Worm (Caenorhabditis elegans) whole organism, midembryonic: ENCODE measurements around the gene Y69H2.15.

Source experiments
- T22C8.4 ChIP-seq: fragments of 200-800 bp; sonication (Bioruptor generic); IDR thresholded peaks from 2 replicates; pipeline ENCODE4 v1.3.6; 2022; ENCODE audit warnings: missing genetic modification characterization, missing compliant biosample characterization
- cog-1 ChIP-seq: sonication (generic microtip); optimal IDR thresholded peaks from 2 replicates; lab custom pipeline; 2016; ENCODE audit warnings: missing genetic modification characterization, missing compliant biosample characterization
- flt-1 ChIP-seq: fragments of 200-800 bp; sonication (Bioruptor generic); IDR thresholded peaks from 2 replicates; pipeline ENCODE4 v1.3.6; 2022; ENCODE audit warnings: missing genetic modification characterization, missing compliant biosample characterization
- klf-2 ChIP-seq: fragments of 200-800 bp; sonication (Bioruptor generic); conservative IDR thresholded peaks from 2 replicates; pipeline ENCODE4 v1.3.6; 2022; ENCODE audit warnings: missing genetic modification reagents, missing genetic modification characterization, missing compliant biosample characterization
- med-1 ChIP-seq: sonication (generic microtip); optimal IDR thresholded peaks from 2 replicates; lab custom pipeline; 2017; ENCODE audit warnings: missing genetic modification characterization, mild to moderate bottlenecking, missing compliant biosample characterization, antibody characterized with exemption, missing genetic modification reagents; ENCODE audit not compliant: insufficient read depth
- ref-1 ChIP-seq: fragments of 200-800 bp; sonication (Bioruptor generic); conservative IDR thresholded peaks from 2 replicates; pipeline ENCODE4 v1.3.6; 2022; ENCODE audit warnings: missing genetic modification reagents, missing genetic modification characterization, missing compliant biosample characterization
- tab-1 ChIP-seq: fragments of 200-800 bp; sonication (Bioruptor generic); IDR thresholded peaks from 2 replicates; pipeline ENCODE4 v1.3.6; 2022; ENCODE audit warnings: missing genetic modification characterization, missing compliant biosample characterization
- ztf-23 ChIP-seq: fragments of 200-800 bp; sonication (Bioruptor generic); IDR thresholded peaks from 2 replicates; pipeline ENCODE4 v1.3.6; 2022; ENCODE audit warnings: missing genetic modification reagents, missing genetic modification characterization, missing compliant biosample characterization
- ztf-29 ChIP-seq: fragments of 200-800 bp; sonication (Bioruptor generic); IDR thresholded peaks from 2 replicates; pipeline ENCODE4 v1.3.6; 2022; ENCODE audit warnings: missing genetic modification reagents, missing genetic modification characterization, missing compliant biosample characterization

The Y69H2.15 gene

ce11 chrV:18626764-18627163 lies at the start of gene Y69H2.15:
TSS of gene Y69H2.15 (minus strand) at chrV:18626864.
- TF ChIP-seq flt-1 (GFP tag; lab: Robert Waterston, UW), result no peak
- TF ChIP-seq ref-1, result no peak

DNA sequence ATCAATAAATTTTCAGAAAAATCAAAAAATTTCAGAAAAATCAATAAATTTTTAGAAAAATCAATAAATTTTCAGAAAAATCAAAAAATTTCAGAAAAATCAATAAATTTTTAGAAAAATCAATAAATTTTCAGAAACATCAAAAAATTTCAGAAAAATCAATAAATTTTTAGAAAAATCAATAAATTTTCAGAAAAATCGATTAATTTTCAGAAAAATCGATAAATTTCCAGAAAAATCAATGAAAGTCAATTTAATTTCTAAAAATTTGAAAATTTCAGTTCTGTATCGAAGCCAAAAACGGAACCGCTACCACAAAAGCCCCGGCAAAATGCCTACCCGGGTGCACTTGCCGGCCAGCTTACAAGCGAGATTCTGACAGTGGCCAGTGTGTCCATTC lies 48.7 kb upstream of the Y69H2.15 start:
- peak; percentile 60 for TF ChIP-seq T22C8.4 (GFP tag; lab: Robert Waterston, UW)

ce11 chrV:18674367-18674766 lies 47.7 kb upstream of the Y69H2.15 start:
- TF ChIP-seq T22C8.4 (GFP tag; lab: Robert Waterston, UW), result no peak
- no peak for TF ChIP-seq klf-2 (GFP tag; lab: Robert Waterston, UW)
- TF ChIP-seq cog-1 (tag; lab: Kevin White, UChicago), result no peak
- no peak for TF ChIP-seq tab-1
- TF ChIP-seq ztf-29 (GFP tag; lab: Robert Waterston, UW), result no peak
- no peak for TF ChIP-seq ztf-23 (GFP tag; lab: Robert Waterston, UW)
- TF ChIP-seq ref-1, result no peak
- no peak for TF ChIP-seq flt-1 (GFP tag; lab: Robert Waterston, UW)
- no peak for TF ChIP-seq med-1 (GFP tag; lab: Kevin White, UChicago)

DNA sequence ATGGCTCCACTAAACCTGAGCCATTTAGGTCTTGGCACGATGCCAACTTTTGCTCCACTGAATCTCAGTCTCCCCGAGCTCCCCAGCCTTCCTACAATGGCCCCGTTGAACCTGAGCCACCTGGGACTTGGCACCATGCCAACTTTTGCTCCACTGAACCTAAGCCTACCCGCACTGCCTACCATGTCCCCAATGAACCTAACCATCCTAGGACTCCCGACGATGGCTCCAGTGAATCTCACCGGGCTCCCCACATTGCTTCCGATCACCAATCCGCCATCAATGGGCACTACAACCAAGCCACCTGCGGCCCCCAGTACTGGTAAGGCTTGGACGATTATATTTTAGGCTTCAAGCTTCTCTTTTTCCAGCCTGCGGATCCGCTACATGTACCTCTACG lies 45.1 kb upstream of the Y69H2.15 start:
- TF ChIP-seq ref-1 (no peak), cog-1 (tag; lab: Kevin White, UChicago) (no peak), med-1 (GFP tag; lab: Kevin White, UChicago) (no peak), ztf-23 (GFP tag; lab: Robert Waterston, UW) (no peak), flt-1 (GFP tag; lab: Robert Waterston, UW) (no peak), T22C8.4 (GFP tag; lab: Robert Waterston, UW) (no peak), ztf-29 (GFP tag; lab: Robert Waterston, UW) (no peak), klf-2 (GFP tag; lab: Robert Waterston, UW) (no peak), tab-1 (no peak)

DNA sequence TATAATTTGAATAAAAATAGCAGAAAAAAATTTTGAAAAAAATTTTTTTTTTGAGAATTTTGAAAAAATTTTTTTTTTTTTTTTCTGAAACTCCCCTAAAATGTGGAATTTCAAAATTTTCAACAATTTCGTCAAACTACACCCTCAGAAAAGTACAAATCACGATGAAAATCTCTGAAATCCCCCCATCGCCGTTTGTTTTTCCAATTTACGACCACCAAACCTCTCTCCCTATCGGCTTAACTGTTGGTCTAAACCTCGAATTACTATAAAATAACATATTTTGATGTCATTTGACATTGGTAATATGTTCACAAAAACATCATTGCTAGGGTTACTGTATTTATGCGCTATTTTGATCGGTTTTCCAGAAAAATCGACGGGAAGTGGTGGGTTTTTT lies 43.4 kb upstream of the Y69H2.15 start, which contains the start of gene Y69H2.10:
TSS of gene Y69H2.10 (plus strand) at position 301 of the 400 bp plus-strand sequence.
- no peak for TF ChIP-seq ref-1
- no peak for TF ChIP-seq ztf-23 (GFP tag; lab: Robert Waterston, UW)
- TF ChIP-seq tab-1, result no peak
- TF ChIP-seq cog-1 (tag; lab: Kevin White, UChicago), result no peak

DNA sequence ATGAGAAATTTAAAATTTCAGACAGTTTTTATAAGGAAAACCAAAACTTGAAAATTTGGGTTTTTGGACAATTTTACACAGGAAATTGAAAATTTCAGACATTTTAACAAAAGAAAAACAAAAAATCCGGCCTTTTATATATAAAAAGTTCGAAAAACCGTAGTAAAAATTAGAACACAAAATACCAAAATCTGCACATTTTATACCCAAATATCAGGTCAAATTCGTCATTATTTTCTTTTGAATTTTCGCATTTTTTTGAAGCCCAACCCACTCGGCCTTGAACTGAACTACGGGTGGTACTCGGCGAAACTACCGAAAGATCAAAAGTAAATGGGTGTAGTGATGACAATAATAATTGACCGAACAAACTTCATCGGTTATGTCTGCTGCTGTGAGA lies 40.5 kb upstream of the Y69H2.15 start:
- TF ChIP-seq flt-1 (GFP tag; lab: Robert Waterston, UW), result no peak

ce11 chrV:18664026-18664425 lies 37.4 kb upstream of the Y69H2.15 start, which contains the start of gene Y69H2.3:
TSS of gene Y69H2.3 (minus strand) at chrV:18664126.
- no peak for TF ChIP-seq ztf-29 (GFP tag; lab: Robert Waterston, UW)
- TF ChIP-seq cog-1 (tag; lab: Kevin White, UChicago), result no peak
- TF ChIP-seq flt-1 (GFP tag; lab: Robert Waterston, UW), result no peak
- TF ChIP-seq tab-1, result no peak
- TF ChIP-seq klf-2 (GFP tag; lab: Robert Waterston, UW), result no peak
- no peak for TF ChIP-seq ztf-23 (GFP tag; lab: Robert Waterston, UW)
- TF ChIP-seq med-1 (GFP tag; lab: Kevin White, UChicago), result no peak
- TF ChIP-seq ref-1, result no peak
- no peak for TF ChIP-seq T22C8.4 (GFP tag; lab: Robert Waterston, UW)

- TF ChIP-seq klf-2 (GFP tag; lab: Robert Waterston, UW) (no peak), med-1 (GFP tag; lab: Kevin White, UChicago) (no peak), flt-1 (GFP tag; lab: Robert Waterston, UW) (no peak), ref-1 (no peak), tab-1 (no peak), ztf-29 (GFP tag; lab: Robert Waterston, UW) (no peak), cog-1 (tag; lab: Kevin White, UChicago) (no peak), ztf-23 (GFP tag; lab: Robert Waterston, UW) (no peak), T22C8.4 (GFP tag; lab: Robert Waterston, UW) (no peak)
Observed at ce11 chrV:18662333-18662732, 35.7 kb upstream of the Y69H2.15 start.

ce11 chrV:18658914-18659313 lies 32.2 kb upstream of the Y69H2.15 start:
- TF ChIP-seq ref-1 (no peak), tab-1 (no peak), T22C8.4 (GFP tag; lab: Robert Waterston, UW) (no peak), cog-1 (tag; lab: Kevin White, UChicago) (no peak), med-1 (GFP tag; lab: Kevin White, UChicago) (no peak), flt-1 (GFP tag; lab: Robert Waterston, UW) (no peak), ztf-29 (GFP tag; lab: Robert Waterston, UW) (no peak), ztf-23 (GFP tag; lab: Robert Waterston, UW) (no peak), klf-2 (GFP tag; lab: Robert Waterston, UW) (no peak)

DNA sequence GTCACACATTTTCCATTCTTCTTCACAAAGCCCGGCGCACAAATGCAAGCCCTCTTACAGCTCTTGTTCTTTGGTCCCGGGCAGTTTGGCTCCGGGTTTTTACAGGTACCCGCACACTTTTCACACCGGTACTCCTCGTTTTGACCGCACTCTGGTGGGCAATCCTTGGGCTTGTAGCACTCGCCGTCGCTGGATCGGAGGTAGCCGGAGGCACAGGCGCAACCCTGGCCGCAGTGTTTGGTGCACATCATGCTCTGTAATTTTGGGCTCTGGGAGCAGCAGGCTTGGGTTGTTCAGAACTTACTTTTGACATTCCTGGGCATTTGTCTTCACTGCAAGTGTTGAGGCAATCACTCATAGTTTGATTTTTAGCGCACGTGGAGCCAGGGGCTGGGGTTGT lies 30.7 kb upstream of the Y69H2.15 start:
- TF ChIP-seq tab-1, result no peak
- no peak for TF ChIP-seq ztf-23 (GFP tag; lab: Robert Waterston, UW)
- TF ChIP-seq ztf-29 (GFP tag; lab: Robert Waterston, UW), result no peak
- no peak for TF ChIP-seq flt-1 (GFP tag; lab: Robert Waterston, UW)
- no peak for TF ChIP-seq med-1 (GFP tag; lab: Kevin White, UChicago)
- no peak for TF ChIP-seq ref-1
- TF ChIP-seq klf-2 (GFP tag; lab: Robert Waterston, UW), result no peak
- TF ChIP-seq cog-1 (tag; lab: Kevin White, UChicago), result no peak
- no peak for TF ChIP-seq T22C8.4 (GFP tag; lab: Robert Waterston, UW)

DNA sequence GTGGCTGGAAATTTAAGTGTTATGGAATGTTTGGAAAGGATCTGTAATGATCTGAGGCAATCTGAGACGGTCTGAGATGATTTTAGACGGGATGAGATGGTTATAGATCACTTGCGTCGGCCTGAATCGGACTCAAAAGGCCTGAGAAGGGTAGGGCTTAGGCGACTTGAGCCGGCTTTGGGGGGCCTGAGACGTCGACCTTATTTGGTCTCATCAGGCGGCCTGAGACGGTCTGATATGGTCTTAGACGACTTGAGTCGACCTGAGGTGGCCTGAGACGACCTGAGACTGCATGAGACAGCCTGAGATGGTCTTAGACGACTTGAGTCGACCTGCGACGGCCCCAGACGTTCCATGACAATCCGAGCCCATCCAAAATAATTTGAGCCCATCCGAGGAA lies 29.7 kb upstream of the Y69H2.15 start:
- TF ChIP-seq ref-1 (no peak), T22C8.4 (GFP tag; lab: Robert Waterston, UW) (no peak), med-1 (GFP tag; lab: Kevin White, UChicago) (no peak), ztf-29 (GFP tag; lab: Robert Waterston, UW) (0 out of 2 replicates have a peak, but pooled peaks have one; percentile 7), klf-2 (GFP tag; lab: Robert Waterston, UW) (no peak)
